Fruit fly (Drosophila melanogaster) whole organism, embryonic: Measurements from ENCODE around the gene wrm2.
A peak's percentile ranks its signal among the peaks of the same experiment; 100 is the strongest.

Experiments used
- CG10209 ChIP-seq: fragments of 200-800 bp; sonication (Bioruptor generic); optimal IDR thresholded peaks from 3 replicates; lab custom pipeline; 2017; ENCODE audit warnings: missing biosample characterization, mild to moderate bottlenecking, missing genetic modification characterization, missing genetic modification reagents
- CG10366 ChIP-seq: fragments of 200-800 bp; sonication (Bioruptor generic); IDR thresholded peaks from 2 replicates; pipeline ENCODE4 v1.3.6; 2022; ENCODE audit warnings: missing biosample characterization, missing genetic modification characterization
- CG11723 ChIP-seq: fragments of 200-800 bp; sonication (Bioruptor generic); optimal IDR thresholded peaks from 2 replicates; lab custom pipeline; 2017; ENCODE audit warnings: missing biosample characterization, mild to moderate bottlenecking, missing genetic modification characterization
- CG13287 ChIP-seq: fragments of 200-800 bp; sonication (Bioruptor generic); IDR thresholded peaks from 2 replicates; pipeline ENCODE4 v1.3.6; 2022; ENCODE audit warnings: missing biosample characterization, missing genetic modification characterization; ENCODE audit not compliant: partially characterized antibody
- CG17912 ChIP-seq: fragments of 200-800 bp; sonication (Bioruptor generic); optimal IDR thresholded peaks from 2 replicates; lab custom pipeline; 2018; ENCODE audit warnings: missing biosample characterization, mild to moderate bottlenecking, missing genetic modification characterization
- CG1792 ChIP-seq: fragments of 200-800 bp; sonication (Bioruptor generic); optimal IDR thresholded peaks from 2 replicates; lab custom pipeline; 2016; ENCODE audit warnings: missing biosample characterization, missing genetic modification characterization
- CG18011 ChIP-seq: fragments of 200-800 bp; sonication (Bioruptor generic); optimal IDR thresholded peaks from 2 replicates; lab custom pipeline; 2017; ENCODE audit warnings: missing biosample characterization, missing genetic modification characterization, mild to moderate bottlenecking, moderate library complexity, missing genotype
- CG2678 ChIP-seq: fragments of 200-800 bp; sonication (Bioruptor generic); optimal IDR thresholded peaks from 3 replicates; lab custom pipeline; 2019; ENCODE audit warnings: missing biosample characterization, mild to moderate bottlenecking, missing genetic modification characterization, moderate library complexity
- CG2712 ChIP-seq: fragments of 200-800 bp; optimal IDR thresholded peaks from 3 replicates; lab custom pipeline; 2019; ENCODE audit warnings: missing biosample characterization, mild to moderate bottlenecking, missing genetic modification characterization, moderate library complexity
- CG34224 ChIP-seq: fragments of 200-800 bp; sonication (Bioruptor generic); IDR thresholded peaks from 3 replicates; pipeline ENCODE4 v1.3.6; 2022; ENCODE audit warnings: missing biosample characterization, missing genetic modification characterization; ENCODE audit not compliant: partially characterized antibody
- CG42726 ChIP-seq: fragments of 200-800 bp; sonication (Bioruptor generic); IDR thresholded peaks from 2 replicates; pipeline ENCODE4 v1.3.6; 2022; ENCODE audit warnings: missing biosample characterization, missing genetic modification characterization; ENCODE audit not compliant: partially characterized antibody
- CG5953 ChIP-seq: fragments of 200-800 bp; sonication (Bioruptor generic); IDR thresholded peaks from 2 replicates; pipeline ENCODE4 v1.3.6; 2022; ENCODE audit warnings: missing biosample characterization, missing genetic modification characterization
- CG6854 ChIP-seq: fragments of 200-800 bp; sonication (Bioruptor generic); optimal IDR thresholded peaks from 3 replicates; lab custom pipeline; 2017; ENCODE audit warnings: missing biosample characterization, mild to moderate bottlenecking, missing genetic modification characterization
- CG7271 ChIP-seq: fragments of 200-800 bp; sonication (Bioruptor generic); optimal IDR thresholded peaks from 2 replicates; lab custom pipeline; 2018; ENCODE audit warnings: missing biosample characterization, mild to moderate bottlenecking, missing genetic modification characterization, moderate library complexity
- CG8478 ChIP-seq: fragments of >200 bp; optimal IDR thresholded peaks from 2 replicates; lab custom pipeline; 2018
- CG9932 ChIP-seq: fragments of 200-800 bp; sonication (Bioruptor generic); IDR thresholded peaks from 2 replicates; pipeline ENCODE4 v1.3.6; 2022; ENCODE audit warnings: missing biosample characterization, missing genetic modification characterization
- Fer1 ChIP-seq: fragments of 200-800 bp; sonication (Bioruptor generic); optimal IDR thresholded peaks from 2 replicates; lab custom pipeline; 2017; ENCODE audit warnings: missing biosample characterization, mild to moderate bottlenecking, missing genetic modification characterization
- HmgZ ChIP-seq: fragments of 200-800 bp; sonication (Bioruptor generic); optimal IDR thresholded peaks from 2 replicates; lab custom pipeline; 2018; ENCODE audit warnings: missing biosample characterization, mild to moderate bottlenecking, missing genetic modification characterization
- Mes4 ChIP-seq: fragments of 200-800 bp; sonication (Bioruptor generic); optimal IDR thresholded peaks from 2 replicates; lab custom pipeline; 2016; ENCODE audit warnings: missing biosample characterization, missing genetic modification characterization
- Oaz ChIP-seq: fragments of 200-800 bp; sonication (Bioruptor generic); IDR thresholded peaks from 2 replicates; pipeline ENCODE4 v1.3.6; 2022; ENCODE audit warnings: missing biosample characterization, missing genetic modification characterization
- Side ChIP-seq: fragments of 200-800 bp; sonication (Bioruptor generic); optimal IDR thresholded peaks from 2 replicates; lab custom pipeline; 2016; ENCODE audit warnings: missing biosample characterization, missing genetic modification characterization
- Sry-β ChIP-seq: fragments of 200-800 bp; sonication (Bioruptor generic); optimal IDR thresholded peaks from 2 replicates; lab custom pipeline; 2018; ENCODE audit warnings: missing biosample characterization, mild to moderate bottlenecking, missing genetic modification characterization, moderate library complexity
- Sry-δ ChIP-seq: fragments of 200-800 bp; sonication (Bioruptor generic); optimal IDR thresholded peaks from 2 replicates; lab custom pipeline; 2016; ENCODE audit warnings: missing biosample characterization, missing genetic modification characterization
- Ssrp ChIP-seq: fragments of 200-800 bp; sonication (Bioruptor generic); optimal IDR thresholded peaks from 2 replicates; lab custom pipeline; 2018; ENCODE audit warnings: missing biosample characterization, mild to moderate bottlenecking, missing genetic modification characterization, moderate library complexity
- ap ChIP-seq: fragments of 200-800 bp; sonication (Bioruptor generic); IDR thresholded peaks from 2 replicates; pipeline ENCODE4 v1.3.6; 2022; ENCODE audit warnings: missing biosample characterization, missing genetic modification characterization
- br ChIP-seq: fragments of >200 bp; optimal IDR thresholded peaks from 2 replicates; lab custom pipeline; 2017
- btn ChIP-seq: fragments of 200-800 bp; sonication (Bioruptor generic); optimal IDR thresholded peaks from 2 replicates; lab custom pipeline; 2016; ENCODE audit warnings: missing biosample characterization, missing genetic modification characterization
- ci ChIP-seq: fragments of 200-800 bp; sonication (Bioruptor generic); IDR thresholded peaks from 3 replicates; pipeline ENCODE4 v1.3.6; 2022; ENCODE audit warnings: missing biosample characterization, missing genetic modification characterization
- crp ChIP-seq, 2 experiments: fragments of 200-800 bp; sonication (Bioruptor generic); optimal IDR thresholded peaks; 2 replicates in 1 of 2; 3 replicates in 1 of 2; lab custom pipeline; 2017; ENCODE audit warnings: missing biosample characterization in 2 of 2, missing genetic modification characterization in 2 of 2, mild to moderate bottlenecking in 1 of 2, moderate library complexity in 1 of 2
- emc ChIP-seq: fragments of 200-800 bp; sonication (Bioruptor generic); optimal IDR thresholded peaks from 2 replicates; lab custom pipeline; 2016; ENCODE audit warnings: missing biosample characterization, missing genetic modification characterization
- en ChIP-seq: fragments of 200-800 bp; sonication (Bioruptor generic); optimal IDR thresholded peaks from 2 replicates; lab custom pipeline; 2016; ENCODE audit warnings: missing biosample characterization, missing genetic modification characterization
- ewg ChIP-seq: fragments of 200-800 bp; sonication (Bioruptor generic); optimal IDR thresholded peaks from 3 replicates; lab custom pipeline; 2017; ENCODE audit warnings: mild to moderate bottlenecking, missing biosample characterization, missing genetic modification reagents, missing genetic modification characterization
- fd64A ChIP-seq: fragments of 200-800 bp; sonication (Bioruptor generic); optimal IDR thresholded peaks from 3 replicates; lab custom pipeline; 2018; ENCODE audit warnings: missing biosample characterization, mild to moderate bottlenecking, missing genetic modification characterization
- gfzf ChIP-seq: fragments of 200-800 bp; sonication (Bioruptor generic); optimal IDR thresholded peaks from 2 replicates; lab custom pipeline; 2016; ENCODE audit warnings: missing biosample characterization, mild to moderate bottlenecking, missing genetic modification characterization, moderate library complexity
- grau ChIP-seq: fragments of 200-800 bp; optimal IDR thresholded peaks from 3 replicates; lab custom pipeline; 2019; ENCODE audit warnings: missing biosample characterization, mild to moderate bottlenecking, missing genetic modification characterization, moderate library complexity
- gsb-n ChIP-seq: fragments of 200-800 bp; sonication (Bioruptor generic); optimal IDR thresholded peaks from 3 replicates; lab custom pipeline; 2018; ENCODE audit warnings: missing biosample characterization, mild to moderate bottlenecking, missing genetic modification characterization
- her ChIP-seq: fragments of 200-800 bp; sonication (Bioruptor generic); optimal IDR thresholded peaks from 2 replicates; lab custom pipeline; 2016; ENCODE audit warnings: missing biosample characterization, missing genetic modification characterization
- kah ChIP-seq: fragments of 200-800 bp; sonication (Bioruptor generic); optimal IDR thresholded peaks from 2 replicates; lab custom pipeline; 2018; ENCODE audit warnings: missing biosample characterization, mild to moderate bottlenecking, missing genetic modification characterization
- kni ChIP-seq: fragments of 200-800 bp; sonication (Bioruptor generic); optimal IDR thresholded peaks from 3 replicates; lab custom pipeline; 2017; ENCODE audit warnings: mild to moderate bottlenecking, missing biosample characterization, missing genetic modification reagents, missing genetic modification characterization
- lmd ChIP-seq: fragments of 200-800 bp; sonication (Bioruptor generic); IDR thresholded peaks from 2 replicates; pipeline ENCODE4 v1.3.6; 2022; ENCODE audit warnings: missing biosample characterization, missing genetic modification characterization
- pb ChIP-seq: fragments of 200-800 bp; sonication (Bioruptor generic); optimal IDR thresholded peaks from 3 replicates; lab custom pipeline; 2016; ENCODE audit warnings: missing biosample characterization, missing genetic modification characterization
- peb ChIP-seq: fragments of 200-800 bp; sonication (Bioruptor generic); IDR thresholded peaks from 2 replicates; pipeline ENCODE4 v1.3.6; 2022; ENCODE audit warnings: missing biosample characterization, missing genetic modification characterization
- pum ChIP-seq: fragments of 200-800 bp; sonication (Bioruptor generic); optimal IDR thresholded peaks from 2 replicates; lab custom pipeline; 2016; ENCODE audit warnings: missing biosample characterization, missing genetic modification characterization
- sd ChIP-seq: fragments of 200-800 bp; sonication (Bioruptor generic); optimal IDR thresholded peaks from 3 replicates; lab custom pipeline; 2018; ENCODE audit warnings: missing biosample characterization, mild to moderate bottlenecking, missing genetic modification characterization, moderate library complexity
- sens-2 ChIP-seq: fragments of 200-800 bp; sonication (Bioruptor generic); IDR thresholded peaks from 2 replicates; pipeline ENCODE4 v1.3.6; 2022; ENCODE audit warnings: missing biosample characterization, missing genetic modification characterization
- sna ChIP-seq: fragments of 200-800 bp; sonication (Bioruptor generic); IDR thresholded peaks from 2 replicates; pipeline ENCODE4 v1.3.6; 2022; ENCODE audit warnings: missing biosample characterization, missing genetic modification characterization; ENCODE audit not compliant: partially characterized antibody
- sr ChIP-seq: fragments of 200-800 bp; sonication (Bioruptor generic); IDR thresholded peaks from 3 replicates; pipeline ENCODE4 v1.3.6; 2022; ENCODE audit warnings: missing biosample characterization, missing genetic modification characterization
- vfl ChIP-seq: fragments of 200-800 bp; sonication (Bioruptor generic); optimal IDR thresholded peaks from 2 replicates; lab custom pipeline; 2016; ENCODE audit warnings: missing biosample characterization, missing genetic modification characterization
- vvl ChIP-seq: fragments of 200-800 bp; sonication (Bioruptor generic); IDR thresholded peaks from 2 replicates; pipeline ENCODE4 v1.3.6; 2022; ENCODE audit warnings: missing biosample characterization, missing genetic modification characterization
- z ChIP-seq: fragments of 200-800 bp; sonication (Bioruptor generic); IDR thresholded peaks from 3 replicates; pipeline ENCODE4 v1.3.6; 2022; ENCODE audit warnings: missing biosample characterization, missing genetic modification characterization

The wrm2 gene

dm6 chr3L:7356386-7357117, 21.5 kb upstream of the wrm2 start, which contains the start of gene CTCF (continued):
- TF ChIP-seq CG9932 (GFP tag; lab: Robert Waterston, UW) (peak; percentile 43), gfzf (GFP tag; lab: Kevin White, UChicago) (peak; percentile 24), Sry-β (GFP tag; lab: Kevin White, UChicago) (peak; percentile 30), Sry-δ (peak; percentile 90), ap (no peak), CG10366 (peak; percentile 42; the same call in 1 of the 2 replicates), sr (GFP tag; lab: Robert Waterston, UW) (no peak), CG1792 (peak; percentile 9), CG34224 (GFP tag; lab: Robert Waterston, UW) (peak; percentile 73), Mes4 (GFP tag; lab: Kevin White, UChicago) (peak; percentile 33), peb (GFP tag; lab: Robert Waterston, UW) (peak; percentile 43; the same call in 1 of the 2 replicates), CG2712 (tag; lab: Kevin White, UChicago) (peak; percentile 64), CG17912 (GFP tag; lab: Kevin White, UChicago) (no peak), grau (tag; lab: Kevin White, UChicago) (peak; percentile 52), CG10209 (GFP tag; lab: Kevin White, UChicago) (peak; percentile 33), ewg (GFP tag; lab: Kevin White, UChicago) (peak; percentile 16), ci (GFP tag; lab: Robert Waterston, UW) (0 out of 3 replicates have a peak, but pooled peaks have one; percentile 41), CG6854 (GFP tag; lab: Kevin White, UChicago) (no peak), fd64A (GFP tag; lab: Kevin White, UChicago) (no peak), z (GFP tag; lab: Robert Waterston, UW) (no peak), br (no peak), sna (GFP tag; lab: Robert Waterston, UW) (peak; percentile 77), CG13287 (GFP tag; lab: Robert Waterston, UW) (peak; percentile 94), gsb-n (tag; lab: Kevin White, UChicago) (peak; percentile 87), CG8478 (lab: Kevin White, UChicago) (no peak), sens-2 (GFP tag; lab: Robert Waterston, UW) (no peak), vfl (GFP tag; lab: Kevin White, UChicago) (no peak), sd (tag; lab: Kevin White, UChicago) (peak; percentile 64), CG7271 (tag; lab: Kevin White, UChicago) (peak; percentile 39), vvl (peak; percentile 24; the same call in 1 of the 2 replicates), lmd (GFP tag; lab: Robert Waterston, UW) (peak; percentile 52; the same call in 1 of the 2 replicates), CG18011 (GFP tag; lab: Kevin White, UChicago) (no peak), CG11723 (GFP tag; lab: Kevin White, UChicago) (no peak), Ssrp (tag; lab: Kevin White, UChicago) (no peak), btn (GFP tag; lab: Kevin White, UChicago) (no peak), pb (GFP tag; lab: Kevin White, UChicago) (peak; percentile 40), pum (GFP tag; lab: Kevin White, UChicago) (peak; percentile 14), en (GFP tag; lab: Kevin White, UChicago) (peak; percentile 8), emc (GFP tag; lab: Kevin White, UChicago) (no peak), her (GFP tag; lab: Kevin White, UChicago) (peak; percentile 20), CG42726 (GFP tag; lab: Robert Waterston, UW) (peak; percentile 68; the same call in 1 of the 2 replicates), CG2678 (no peak), kah (GFP tag; lab: Kevin White, UChicago) (no peak), HmgZ (tag; lab: Kevin White, UChicago) (peak; percentile 24), Side (GFP tag; lab: Kevin White, UChicago) (no peak), CG5953 (GFP tag; lab: Robert Waterston, UW) (no peak), kni (GFP tag; lab: Kevin White, UChicago) (peak; percentile 31), Oaz (GFP tag; lab: Robert Waterston, UW) (no peak), crp (GFP tag; optimal IDR thresholded peaks at IDR 0.05; lab: Kevin White, UChicago) (peak in 1 of 2 experiments; percentile 72), Fer1 (GFP tag; lab: Kevin White, UChicago) (peak; percentile 62)
